Fruit fly (Drosophila melanogaster): ENCODE data around the gene CG16719.

Gene CG16719

dm6 chr3L:9703495-9703894 lies 18.5 kb downstream of the CG16719 start, which contains the start of gene CG6761:
CG6761 (minus strand) TSS chr3L:9703595.
- no peak for TF ChIP-seq Crg-1 (GFP tag; optimal IDR thresholded peaks at IDR 0.05)
- TF ChIP-seq cic (GFP tag; optimal IDR thresholded peaks at IDR 0.05): no peak
- no peak for TF ChIP-seq kay (GFP tag; ENCODE audit: borderline replicate concordance)
- no peak for TF ChIP-seq Mnt (GFP tag; optimal IDR thresholded peaks at IDR 0.05)
- no peak for TF ChIP-seq CG11617 (GFP tag; optimal IDR thresholded peaks at IDR 0.05)
- no peak for TF ChIP-seq pad (GFP tag; optimal IDR thresholded peaks at IDR 0.05)
- no peak for TF ChIP-seq CG5204 (GFP tag; optimal IDR thresholded peaks at IDR 0.05)
- TF ChIP-seq ovo (GFP tag; optimal IDR thresholded peaks at IDR 0.05): no peak
- TF ChIP-seq Clk (GFP tag; optimal IDR thresholded peaks at IDR 0.05): no peak
- TF ChIP-seq cnc (optimal IDR thresholded peaks at IDR 0.05): no peak
- no peak for TF ChIP-seq CG14711 (tag; optimal IDR thresholded peaks at IDR 0.05)
- TF ChIP-seq CG7045 (GFP tag; optimal IDR thresholded peaks at IDR 0.05): no peak
- TF ChIP-seq CG33017 (tag; optimal IDR thresholded peaks at IDR 0.05): no peak
- no peak for TF ChIP-seq bab1 (GFP tag; optimal IDR thresholded peaks at IDR 0.05)
- TF ChIP-seq CG7101 (tag; optimal IDR thresholded peaks at IDR 0.05): no peak
- TF ChIP-seq tj (GFP tag; optimal IDR thresholded peaks at IDR 0.05): no peak
- TF ChIP-seq CG1620 (GFP tag; optimal IDR thresholded peaks at IDR 0.05): no peak
- TF ChIP-seq toe (GFP tag; optimal IDR thresholded peaks at IDR 0.05): no peak
- no peak for TF ChIP-seq Hr96 (GFP tag; optimal IDR thresholded peaks at IDR 0.05)

dm6 chr3L:9704162-9704748 lies 19.3 kb downstream of the CG16719 start, which contains the start of gene CG16711:
CG16711 (plus strand) TSS chr3L:9704331.
- TF ChIP-seq pad (GFP tag; optimal IDR thresholded peaks at IDR 0.05) (peak; percentile 14), Clk (GFP tag; optimal IDR thresholded peaks at IDR 0.05) (no peak), cic (GFP tag; optimal IDR thresholded peaks at IDR 0.05) (peak; percentile 40), bab1 (GFP tag; optimal IDR thresholded peaks at IDR 0.05) (peak; percentile 46)

dm6 chr3L:9705591-9705990 lies 20.6 kb downstream of the CG16719 start:
- TF ChIP-seq pad (GFP tag; optimal IDR thresholded peaks at IDR 0.05) (no peak), CG11617 (GFP tag; optimal IDR thresholded peaks at IDR 0.05) (no peak), CG5204 (GFP tag; optimal IDR thresholded peaks at IDR 0.05) (no peak)

dm6 chr3L:9708797-9709196 lies 23.8 kb downstream of the CG16719 start:
- TF ChIP-seq Crg-1 (GFP tag; optimal IDR thresholded peaks at IDR 0.05) (no peak), CG1620 (GFP tag; optimal IDR thresholded peaks at IDR 0.05) (no peak), CG5204 (GFP tag; optimal IDR thresholded peaks at IDR 0.05) (no peak), tj (GFP tag; optimal IDR thresholded peaks at IDR 0.05) (no peak), ovo (GFP tag; optimal IDR thresholded peaks at IDR 0.05) (no peak), CG11617 (GFP tag; optimal IDR thresholded peaks at IDR 0.05) (no peak), Clk (GFP tag; optimal IDR thresholded peaks at IDR 0.05) (no peak)

dm6 chr3L:9711203-9711602 lies 26.2 kb downstream of the CG16719 start:
- TF ChIP-seq cic (GFP tag; optimal IDR thresholded peaks at IDR 0.05) (peak; percentile 1), CG12768 (GFP tag; optimal IDR thresholded peaks at IDR 0.05) (no peak)

dm6 chr3L:9712066-9712789 lies 27.3 kb downstream of the CG16719 start:
- TF ChIP-seq CG14711 (tag; optimal IDR thresholded peaks at IDR 0.05) (no peak), cnc (optimal IDR thresholded peaks at IDR 0.05) (peak in 1 of 2 experiments; percentile 69)

- no peak for TF ChIP-seq Crg-1 (GFP tag; optimal IDR thresholded peaks at IDR 0.05)
- peak; percentile 74 for TF ChIP-seq kay (GFP tag; ENCODE audit: borderline replicate concordance)
Observed at dm6 chr3L:9713383-9713827, 28.4 kb downstream of the CG16719 start, which contains the start of gene SH3PX1. SH3PX1 (minus strand) TSS chr3L:9713827.

dm6 chr3L:9713828-9714536 lies 29.0 kb downstream of the CG16719 start, which contains the start of gene vsg:
vsg (plus strand) TSS chr3L:9714324.
- TF ChIP-seq CG1620 (GFP tag; optimal IDR thresholded peaks at IDR 0.05) (peak; percentile 73), Clk (GFP tag; optimal IDR thresholded peaks at IDR 0.05) (peak; percentile 63), CG11617 (GFP tag; optimal IDR thresholded peaks at IDR 0.05) (peak; percentile 91), bab1 (GFP tag; optimal IDR thresholded peaks at IDR 0.05) (peak; percentile 53), kay (GFP tag; ENCODE audit: borderline replicate concordance) (peak; percentile 62), CG33017 (tag; optimal IDR thresholded peaks at IDR 0.05) (peak; percentile 71), CG7045 (GFP tag; optimal IDR thresholded peaks at IDR 0.05) (peak; percentile 84), Hr96 (GFP tag; optimal IDR thresholded peaks at IDR 0.05) (peak; percentile 39), Crg-1 (GFP tag; optimal IDR thresholded peaks at IDR 0.05) (peak; percentile 34), cic (GFP tag; optimal IDR thresholded peaks at IDR 0.05) (no peak), CG5204 (GFP tag; optimal IDR thresholded peaks at IDR 0.05) (no peak), ovo (GFP tag; optimal IDR thresholded peaks at IDR 0.05) (peak; percentile 77), pad (GFP tag; optimal IDR thresholded peaks at IDR 0.05) (peak; percentile 67), Mnt (GFP tag; optimal IDR thresholded peaks at IDR 0.05) (no peak), CG14711 (tag; optimal IDR thresholded peaks at IDR 0.05) (peak; percentile 65), toe (GFP tag; optimal IDR thresholded peaks at IDR 0.05) (peak; percentile 83), tj (GFP tag; optimal IDR thresholded peaks at IDR 0.05) (peak; percentile 94), cnc (optimal IDR thresholded peaks at IDR 0.05) (no peak), CG12768 (GFP tag; optimal IDR thresholded peaks at IDR 0.05) (peak; percentile 76), CG7101 (tag; optimal IDR thresholded peaks at IDR 0.05) (peak; percentile 81)
